Comparison of ENCODE assay signal across 6 worm cellular contexts in genomic region chrIII:11434864-11435263, ce11.
TF ChIP-seq lines count a peak whose summit lies in the region.

No protein-coding gene starts in this region.

TF ChIP-seq in whole organism, L1 larva, 84 proteins besides CTCF, POLR2A, EP300 and RAD21:
- peak; percentile 28; the same call in 1 of the 2 replicates for TF ChIP-seq ceh-88 (GFP tag; IDR thresholded peaks at IDR 0.05; lab: Robert Waterston, UW)
- TF ChIP-seq ets-5 (GFP tag; IDR thresholded peaks at IDR 0.05; lab: Robert Waterston, UW), result 0 out of 2 replicates have a peak, but pooled peaks have one; percentile 85
- peak; percentile 21; the same call in 1 of the 2 replicates for TF ChIP-seq unc-98 (GFP tag; IDR thresholded peaks at IDR 0.05; lab: Robert Waterston, UW)

TF ChIP-seq in whole organism, L4 larva, 104 proteins besides CTCF, POLR2A, EP300 and RAD21:
- TF ChIP-seq egl-43 (GFP tag; IDR thresholded peaks at IDR 0.05; lab: Robert Waterston, UW) (0 out of 2 replicates have a peak, but pooled peaks have one; percentile 32), zfp-3 (GFP tag; conservative IDR thresholded peaks at IDR 0.05; lab: Robert Waterston, UW) (0 out of 2 replicates have a peak, but pooled peaks have one; percentile 37), saeg-2 (GFP tag; IDR thresholded peaks at IDR 0.05; lab: Robert Waterston, UW) (0 out of 2 replicates have a peak, but pooled peaks have one; percentile 75), lin-1 (GFP tag; IDR thresholded peaks at IDR 0.05; lab: Robert Waterston, UW) (0 out of 2 replicates have a peak, but pooled peaks have one; percentile 8)
TF ChIP-seq in whole organism, L4 larva: peak in this region for 4; not testable (repeated sequence) for 100.

TF ChIP-seq in whole organism, early embryonic, 17 proteins besides CTCF, POLR2A, EP300 and RAD21:
- TF ChIP-seq pes-1 (GFP tag; IDR thresholded peaks at IDR 0.05; lab: Robert Waterston, UW), result peak; percentile 28; the same call in 1 of the 2 replicates

TF ChIP-seq in whole organism, late embryonic, 69 proteins besides CTCF, POLR2A, EP300 and RAD21:
- peak; percentile 32; the same call in 1 of the 2 replicates for TF ChIP-seq ceh-45 (GFP tag; IDR thresholded peaks at IDR 0.05; lab: Robert Waterston, UW)

TF ChIP-seq in whole organism, midembryonic, 9 proteins besides CTCF, POLR2A, EP300 and RAD21:
- TF ChIP-seq ztf-29 (GFP tag; IDR thresholded peaks at IDR 0.05; lab: Robert Waterston, UW) (peak; percentile 33; the same call in 1 of the 2 replicates), klf-2 (GFP tag; conservative IDR thresholded peaks at IDR 0.05; lab: Robert Waterston, UW) (0 out of 2 replicates have a peak, but pooled peaks have one; percentile 39)

TF ChIP-seq in whole organism, young adult, 124 proteins besides CTCF, POLR2A, EP300 and RAD21:
- TF ChIP-seq dox-1 (GFP tag; IDR thresholded peaks at IDR 0.05; lab: Robert Waterston, UW) (peak; percentile 54; the same call in 1 of the 2 replicates), ztf-28 (GFP tag; IDR thresholded peaks at IDR 0.05; lab: Robert Waterston, UW) (0 out of 2 replicates have a peak, but pooled peaks have one; percentile 14), pbrm-1 (GFP tag; IDR thresholded peaks at IDR 0.05; lab: Robert Waterston, UW) (0 out of 2 replicates have a peak, but pooled peaks have one; percentile 17), bed-1 (GFP tag; IDR thresholded peaks at IDR 0.05; lab: Robert Waterston, UW) (0 out of 2 replicates have a peak, but pooled peaks have one; percentile 6), attf-3 (GFP tag; conservative IDR thresholded peaks at IDR 0.05; lab: Robert Waterston, UW) (peak; percentile 28; the same call in 1 of the 2 replicates)
